Fruit fly (Drosophila melanogaster): ENCODE results near the gene Cad87A.
A peak's percentile ranks its signal among the peaks of the same experiment; 100 is the strongest.

Cad87A gene

DNA sequence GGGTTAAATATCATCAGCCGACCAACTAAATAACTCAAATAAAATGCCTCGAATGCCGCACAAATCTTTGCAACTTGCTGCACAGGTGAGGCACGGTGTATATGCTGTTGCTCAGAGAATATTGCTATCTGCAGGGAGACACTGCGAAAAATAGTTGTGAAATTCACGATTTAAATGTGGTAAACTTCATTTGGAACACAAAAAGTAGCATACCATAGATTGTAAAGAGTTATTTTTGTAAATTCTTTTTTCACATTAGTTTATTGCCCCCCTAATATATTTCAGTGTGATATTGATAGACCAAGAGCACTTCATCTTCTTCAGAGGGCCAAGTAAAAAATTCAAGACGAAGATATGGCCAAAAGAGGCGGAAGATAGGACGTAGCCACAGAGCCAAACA lies 28.3 kb downstream of the Cad87A start:
- TF ChIP-seq fd96Ca (GFP tag; IDR thresholded peaks at IDR 0.05) (peak; percentile 72), Ets98B (GFP tag; IDR thresholded peaks at IDR 0.05) (peak; percentile 80), CG8159 (tag; optimal IDR thresholded peaks at IDR 0.05) (peak; percentile 86), EcR (GFP tag; optimal IDR thresholded peaks at IDR 0.05) (no peak), D1 (tag; optimal IDR thresholded peaks at IDR 0.05) (peak; percentile 74), CG8301 (tag; optimal IDR thresholded peaks at IDR 0.05) (peak; percentile 89), CG9948 (tag; optimal IDR thresholded peaks at IDR 0.05) (peak; percentile 86), Snoo (tag; optimal IDR thresholded peaks at IDR 0.05) (peak; percentile 27), Pif1A (GFP tag; optimal IDR thresholded peaks at IDR 0.05) (peak; percentile 83), CG32121 (GFP tag; IDR thresholded peaks at IDR 0.05) (peak; percentile 74), CG15710 (tag; optimal IDR thresholded peaks at IDR 0.05) (peak; percentile 86), CG12605 (GFP tag; IDR thresholded peaks at IDR 0.05) (peak; percentile 77), CG4496 (GFP tag; IDR thresholded peaks at IDR 0.05) (peak; percentile 91), CG13204 (GFP tag; optimal IDR thresholded peaks at IDR 0.05) (peak; percentile 53), rn (GFP tag; IDR thresholded peaks at IDR 0.05) (peak; percentile 58), gl (tag; optimal IDR thresholded peaks at IDR 0.05) (peak; percentile 56), CG17806 (tag; optimal IDR thresholded peaks at IDR 0.05) (peak; percentile 88), CG14655 (GFP tag; optimal IDR thresholded peaks at IDR 0.05) (peak; percentile 92), Pif1B (GFP tag; optimal IDR thresholded peaks at IDR 0.05) (peak; percentile 88), CG34367 (tag; optimal IDR thresholded peaks at IDR 0.05) (peak; percentile 88), CG10348 (GFP tag; IDR thresholded peaks at IDR 0.05) (no peak)

dm6 chr3R:11902893-11903292 lies 46.0 kb downstream of the Cad87A start:
- no peak for TF ChIP-seq gl (tag; optimal IDR thresholded peaks at IDR 0.05)
- no peak for TF ChIP-seq rn (GFP tag; IDR thresholded peaks at IDR 0.05)
- TF ChIP-seq CG8301 (tag; optimal IDR thresholded peaks at IDR 0.05), result no peak
- no peak for TF ChIP-seq fd96Ca (GFP tag; IDR thresholded peaks at IDR 0.05)
- TF ChIP-seq CG8159 (tag; optimal IDR thresholded peaks at IDR 0.05), result no peak
- no peak for TF ChIP-seq Snoo (tag; optimal IDR thresholded peaks at IDR 0.05)
- TF ChIP-seq CG15710 (tag; optimal IDR thresholded peaks at IDR 0.05), result no peak
- no peak for TF ChIP-seq CG4496 (GFP tag; IDR thresholded peaks at IDR 0.05)
- no peak for TF ChIP-seq CG12605 (GFP tag; IDR thresholded peaks at IDR 0.05)
- no peak for TF ChIP-seq CG14655 (GFP tag; optimal IDR thresholded peaks at IDR 0.05)
- no peak for TF ChIP-seq CG9948 (tag; optimal IDR thresholded peaks at IDR 0.05)
- no peak for TF ChIP-seq Pif1B (GFP tag; optimal IDR thresholded peaks at IDR 0.05)
- TF ChIP-seq CG17806 (tag; optimal IDR thresholded peaks at IDR 0.05), result no peak
- TF ChIP-seq EcR (GFP tag; optimal IDR thresholded peaks at IDR 0.05), result no peak
- TF ChIP-seq Ets98B (GFP tag; IDR thresholded peaks at IDR 0.05), result no peak
- TF ChIP-seq CG34367 (tag; optimal IDR thresholded peaks at IDR 0.05), result no peak
- no peak for TF ChIP-seq Pif1A (GFP tag; optimal IDR thresholded peaks at IDR 0.05)

dm6 chr3R:11897282-11897681 lies 51.6 kb downstream of the Cad87A start, which contains the start of gene CG34307:
TSS of gene CG34307 (plus strand) at chr3R:11897582.
- TF ChIP-seq CG12605 (GFP tag; IDR thresholded peaks at IDR 0.05) (no peak), CG17806 (tag; optimal IDR thresholded peaks at IDR 0.05) (no peak), rn (GFP tag; IDR thresholded peaks at IDR 0.05) (no peak), CG8159 (tag; optimal IDR thresholded peaks at IDR 0.05) (no peak), EcR (GFP tag; optimal IDR thresholded peaks at IDR 0.05) (no peak), Pif1B (GFP tag; optimal IDR thresholded peaks at IDR 0.05) (no peak), CG4496 (GFP tag; IDR thresholded peaks at IDR 0.05) (no peak), CG9948 (tag; optimal IDR thresholded peaks at IDR 0.05) (no peak), gl (tag; optimal IDR thresholded peaks at IDR 0.05) (no peak), Ets98B (GFP tag; IDR thresholded peaks at IDR 0.05) (no peak), fd96Ca (GFP tag; IDR thresholded peaks at IDR 0.05) (no peak)

DNA sequence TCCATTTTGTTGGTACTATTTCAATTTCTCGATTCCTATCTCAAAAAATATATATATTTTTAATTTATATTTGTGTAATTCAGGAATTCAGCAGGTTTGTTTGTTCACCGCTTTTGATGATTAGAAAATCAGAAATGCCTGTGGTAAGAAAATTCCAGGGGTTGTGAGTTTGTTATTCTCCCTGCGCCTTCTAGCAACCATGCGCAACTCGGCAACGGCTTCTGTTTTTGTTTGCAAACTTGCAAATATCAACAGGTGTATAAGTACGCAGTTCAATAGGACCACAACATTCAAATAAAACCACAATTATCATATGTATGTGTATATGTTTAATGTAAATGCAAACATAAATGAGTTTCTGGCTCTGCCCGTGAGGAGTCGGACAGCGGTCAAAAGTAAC lies 55.7 kb downstream of the Cad87A start, which contains the start of gene Dnali1:
Gene Dnali1 (minus strand): TSS at position 101 of the 400 bp plus-strand sequence.
- TF ChIP-seq CG13204 (GFP tag; optimal IDR thresholded peaks at IDR 0.05) (no peak), fd96Ca (GFP tag; IDR thresholded peaks at IDR 0.05) (no peak), gl (tag; optimal IDR thresholded peaks at IDR 0.05) (no peak), CG34367 (tag; optimal IDR thresholded peaks at IDR 0.05) (no peak), CG12605 (GFP tag; IDR thresholded peaks at IDR 0.05) (no peak), EcR (GFP tag; optimal IDR thresholded peaks at IDR 0.05) (no peak), rn (GFP tag; IDR thresholded peaks at IDR 0.05) (no peak), CG32121 (GFP tag; IDR thresholded peaks at IDR 0.05) (no peak), CG4496 (GFP tag; IDR thresholded peaks at IDR 0.05) (no peak), Pif1B (GFP tag; optimal IDR thresholded peaks at IDR 0.05) (no peak), CG14655 (GFP tag; optimal IDR thresholded peaks at IDR 0.05) (no peak), Ets98B (GFP tag; IDR thresholded peaks at IDR 0.05) (no peak), D1 (tag; optimal IDR thresholded peaks at IDR 0.05) (no peak), Pif1A (GFP tag; optimal IDR thresholded peaks at IDR 0.05) (no peak), CG8159 (tag; optimal IDR thresholded peaks at IDR 0.05) (no peak), CG8301 (tag; optimal IDR thresholded peaks at IDR 0.05) (no peak), CG15710 (tag; optimal IDR thresholded peaks at IDR 0.05) (no peak), CG17806 (tag; optimal IDR thresholded peaks at IDR 0.05) (no peak)

dm6 chr3R:11888038-11888567 lies 60.8 kb downstream of the Cad87A start:
- TF ChIP-seq CG9948 (tag; optimal IDR thresholded peaks at IDR 0.05) (no peak), CG34367 (tag; optimal IDR thresholded peaks at IDR 0.05) (no peak), CG4496 (GFP tag; IDR thresholded peaks at IDR 0.05) (peak; percentile 65), D1 (tag; optimal IDR thresholded peaks at IDR 0.05) (no peak), CG12605 (GFP tag; IDR thresholded peaks at IDR 0.05) (peak; percentile 43; the same call in 1 of the 2 replicates), CG15710 (tag; optimal IDR thresholded peaks at IDR 0.05) (no peak), CG14655 (GFP tag; optimal IDR thresholded peaks at IDR 0.05) (no peak), CG8159 (tag; optimal IDR thresholded peaks at IDR 0.05) (peak; percentile 12), Snoo (tag; optimal IDR thresholded peaks at IDR 0.05) (no peak), Pif1B (GFP tag; optimal IDR thresholded peaks at IDR 0.05) (peak; percentile 65), EcR (GFP tag; optimal IDR thresholded peaks at IDR 0.05) (no peak), fd96Ca (GFP tag; IDR thresholded peaks at IDR 0.05) (peak; percentile 48; the same call in 1 of the 3 replicates), CG17806 (tag; optimal IDR thresholded peaks at IDR 0.05) (no peak), CG13204 (GFP tag; optimal IDR thresholded peaks at IDR 0.05) (no peak), Pif1A (GFP tag; optimal IDR thresholded peaks at IDR 0.05) (no peak)
